Fruit fly (Drosophila melanogaster): Measurements from ENCODE around the gene SrpRbeta.
A peak's percentile ranks its signal among the peaks of the same experiment; 100 is the strongest.

SrpRbeta gene

dm6 chr3L:8700643-8701208, 19.3 kb downstream of the SrpRbeta start (continued):
- TF ChIP-seq CG8119 (GFP tag; IDR thresholded peaks at IDR 0.05) (peak; percentile 64), CG6276 (GFP tag; optimal IDR thresholded peaks at IDR 0.05) (peak; percentile 60), dac (GFP tag; optimal IDR thresholded peaks at IDR 0.05) (peak; percentile 38), CG32006 (GFP tag; optimal IDR thresholded peaks at IDR 0.05) (peak; percentile 83), Smox (GFP tag; optimal IDR thresholded peaks at IDR 0.05) (peak; percentile 53), CG10669 (GFP tag; optimal IDR thresholded peaks at IDR 0.05) (peak; percentile 73), Hr38 (GFP tag; optimal IDR thresholded peaks at IDR 0.05) (no peak), salr (GFP tag; optimal IDR thresholded peaks at IDR 0.05) (peak; percentile 61 to 67), topi (GFP tag; optimal IDR thresholded peaks at IDR 0.05) (peak; percentile 52), Hr39 (GFP tag; optimal IDR thresholded peaks at IDR 0.05) (peak; percentile 64), cyc (GFP tag; optimal IDR thresholded peaks at IDR 0.05) (peak; percentile 5), achi (GFP tag; optimal IDR thresholded peaks at IDR 0.05) (peak; percentile 73), CG34406 (GFP tag; optimal IDR thresholded peaks at IDR 0.05) (peak; percentile 64), eg (GFP tag; IDR thresholded peaks at IDR 0.05) (peak; percentile 68), CG3032 (tag; optimal IDR thresholded peaks at IDR 0.05) (peak; percentile 70), Eip75B (GFP tag; optimal IDR thresholded peaks at IDR 0.05) (peak; percentile 64), Eip93F (GFP tag; optimal IDR thresholded peaks at IDR 0.05) (no peak), pdm3 (GFP tag; optimal IDR thresholded peaks at IDR 0.05) (peak; percentile 76)

- TF ChIP-seq fkh (GFP tag; optimal IDR thresholded peaks at IDR 0.05), result peak; percentile 92
- no peak for TF ChIP-seq Ets21C (GFP tag; optimal IDR thresholded peaks at IDR 0.05)
- TF ChIP-seq CG6792 (GFP tag; optimal IDR thresholded peaks at IDR 0.05), result no peak
- peak; percentile 95 for TF ChIP-seq svp (GFP tag)
Measured at dm6 chr3L:8700054-8700642, 19.9 kb downstream of the SrpRbeta start.

dm6 chr3L:8699612-8700011, 20.4 kb downstream of the SrpRbeta start:
- TF ChIP-seq CG9139 (GFP tag; optimal IDR thresholded peaks at IDR 0.05), result no peak
- peak; percentile 26 for TF ChIP-seq Met (GFP tag; optimal IDR thresholded peaks at IDR 0.05)
- no peak for TF ChIP-seq Lpt (GFP tag; optimal IDR thresholded peaks at IDR 0.05)
- TF ChIP-seq acj6 (GFP tag; optimal IDR thresholded peaks at IDR 0.05), result no peak
- TF ChIP-seq CG32006 (GFP tag; optimal IDR thresholded peaks at IDR 0.05), result no peak
- no peak for TF ChIP-seq CG6792 (GFP tag; optimal IDR thresholded peaks at IDR 0.05)
- TF ChIP-seq Gug (GFP tag; IDR thresholded peaks at IDR 0.05), result peak; percentile 41; the same call in 1 of the 2 replicates
- peak; percentile 13 for TF ChIP-seq CG34406 (GFP tag; optimal IDR thresholded peaks at IDR 0.05)
- TF ChIP-seq CG11902 (GFP tag; optimal IDR thresholded peaks at IDR 0.05), result no peak
- no peak for TF ChIP-seq CG6808 (GFP tag; optimal IDR thresholded peaks at IDR 0.05)
- no peak for TF ChIP-seq Ets96B (tag; optimal IDR thresholded peaks at IDR 0.05)
- TF ChIP-seq fd59A (GFP tag; optimal IDR thresholded peaks at IDR 0.05), result no peak
- no peak for TF ChIP-seq CG8119 (GFP tag; IDR thresholded peaks at IDR 0.05)
- no peak for TF ChIP-seq Sox15 (GFP tag; optimal IDR thresholded peaks at IDR 0.05)
- no peak for TF ChIP-seq CG3032 (tag; optimal IDR thresholded peaks at IDR 0.05)
- no peak for TF ChIP-seq Eip75B (GFP tag; optimal IDR thresholded peaks at IDR 0.05)
- no peak for TF ChIP-seq CG7368 (GFP tag; optimal IDR thresholded peaks at IDR 0.05)
- no peak for TF ChIP-seq Hr38 (GFP tag; optimal IDR thresholded peaks at IDR 0.05)
- TF ChIP-seq fkh (GFP tag; optimal IDR thresholded peaks at IDR 0.05), result peak; percentile 90
- TF ChIP-seq Eip78C (GFP tag), result peak; percentile 32
- no peak for TF ChIP-seq CG8319 (GFP tag; optimal IDR thresholded peaks at IDR 0.05)
- TF ChIP-seq CG31627 (GFP tag; optimal IDR thresholded peaks at IDR 0.05), result no peak
- TF ChIP-seq Ets21C (GFP tag; optimal IDR thresholded peaks at IDR 0.05), result no peak
- no peak for TF ChIP-seq CG10631 (GFP tag; optimal IDR thresholded peaks at IDR 0.05)
- TF ChIP-seq Sox14 (GFP tag; optimal IDR thresholded peaks at IDR 0.05), result no peak
- peak; percentile 2 for TF ChIP-seq OdsH (GFP tag; optimal IDR thresholded peaks at IDR 0.05)
- TF ChIP-seq cyc (GFP tag; optimal IDR thresholded peaks at IDR 0.05), result no peak
- TF ChIP-seq CG11762 (GFP tag; optimal IDR thresholded peaks at IDR 0.05; ENCODE audit: insufficient read depth), result no peak
- no peak for TF ChIP-seq salr (GFP tag; optimal IDR thresholded peaks at IDR 0.05)
- TF ChIP-seq net (GFP tag; optimal IDR thresholded peaks at IDR 0.05), result no peak
- TF ChIP-seq eg (GFP tag; IDR thresholded peaks at IDR 0.05), result no peak
- no peak for TF ChIP-seq Hr4 (GFP tag; optimal IDR thresholded peaks at IDR 0.05)
- no peak for TF ChIP-seq Smox (GFP tag; optimal IDR thresholded peaks at IDR 0.05)
- TF ChIP-seq spab (GFP tag; optimal IDR thresholded peaks at IDR 0.05), result no peak
- no peak for TF ChIP-seq CG4318 (GFP tag; optimal IDR thresholded peaks at IDR 0.05)
- TF ChIP-seq CG8632 (GFP tag; optimal IDR thresholded peaks at IDR 0.05), result no peak
- peak; percentile 29 for TF ChIP-seq Eip93F (GFP tag; optimal IDR thresholded peaks at IDR 0.05)
- no peak for TF ChIP-seq Hr39 (GFP tag; optimal IDR thresholded peaks at IDR 0.05)
- peak; percentile 92 for TF ChIP-seq svp (GFP tag)
- no peak for TF ChIP-seq CG11294 (GFP tag; IDR thresholded peaks at IDR 0.05)

Data from whole organism, prepupa.